Worm (Caenorhabditis elegans) whole organism, L4 larva: ENCODE data around the gene lgc-40.
A peak's percentile ranks its signal among the peaks of the same experiment; 100 is the strongest.

Experiments used
- F37D6.2 ChIP-seq: sonication (generic microtip); optimal IDR thresholded peaks from 2 replicates; lab custom pipeline; 2016; ENCODE audit warnings: mild to moderate bottlenecking, missing genetic modification characterization, missing compliant biosample characterization
- F44E2.7 ChIP-seq: fragments of 200-800 bp; sonication (Bioruptor generic); IDR thresholded peaks from 2 replicates; pipeline ENCODE4 v2.1.2; 2022; ENCODE audit warnings: missing genetic modification characterization, missing compliant biosample characterization
- R02D3.7 ChIP-seq: fragments of 150-350 bp; sonication (generic microtip); optimal IDR thresholded peaks from 3 replicates; lab custom pipeline; 2014; ENCODE audit warnings: missing biosample characterization, missing genetic modification characterization
- T20F7.1 ChIP-seq: fragments of 200-800 bp; sonication (Bioruptor generic); optimal IDR thresholded peaks from 2 replicates; lab custom pipeline; 2018; ENCODE audit warnings: mild to moderate bottlenecking, missing genetic modification characterization, missing compliant biosample characterization
- aha-1 ChIP-seq: fragments of 150-350 bp; peaks from one replicate; lab custom pipeline; 2014; ENCODE audit warnings: missing biosample characterization, missing genetic modification characterization
- aly-2 ChIP-seq: sonication (generic microtip); optimal IDR thresholded peaks from 2 replicates; lab custom pipeline; 2018; ENCODE audit warnings: missing biosample characterization, missing genetic modification characterization
- attf-4 ChIP-seq: sonication (generic microtip); optimal IDR thresholded peaks from 3 replicates; lab custom pipeline; 2017; ENCODE audit warnings: missing biosample characterization, missing genetic modification characterization
- ceh-44 ChIP-seq: fragments of 200-800 bp; sonication (Bioruptor generic); IDR thresholded peaks from 2 replicates; pipeline ENCODE4 v1.3.6; 2022; ENCODE audit warnings: missing genetic modification reagents, missing genetic modification characterization, missing compliant biosample characterization
- ceh-82 ChIP-seq: sonication (generic microtip); optimal IDR thresholded peaks from 2 replicates; lab custom pipeline; 2017; ENCODE audit warnings: missing biosample characterization, missing genetic modification characterization
- ctbp-1 ChIP-seq: fragments of 200-800 bp; sonication (Bioruptor generic); IDR thresholded peaks from 2 replicates; pipeline ENCODE4 v1.3.6; 2022; ENCODE audit warnings: missing genetic modification reagents, missing genetic modification characterization, missing compliant biosample characterization
- daf-12 ChIP-seq: fragments of 150-350 bp; optimal IDR thresholded peaks from 2 replicates; lab custom pipeline; 2014; ENCODE audit warnings: missing biosample characterization, missing genetic modification reagents, missing genetic modification characterization
- daf-16 ChIP-seq, 3 experiments: sonication (generic microtip); optimal IDR thresholded peaks; 2 replicates each; lab custom pipeline; 2016 to 2017; ENCODE audit warnings: missing genetic modification characterization in 3 of 3, missing genetic modification reagents in 3 of 3, mild to moderate bottlenecking in 2 of 3, missing compliant biosample characterization in 2 of 3, missing biosample characterization in 1 of 3, moderate library complexity in 1 of 3
- daf-19 ChIP-seq: fragments of 200-800 bp; sonication (Bioruptor generic); conservative IDR thresholded peaks from 2 replicates; pipeline ENCODE4 v1.3.6; 2022; ENCODE audit warnings: missing genetic modification characterization, missing compliant biosample characterization
- dmd-6 ChIP-seq: fragments of 200-800 bp; sonication (Bioruptor generic); IDR thresholded peaks from 2 replicates; pipeline ENCODE4 v1.3.6; 2022; ENCODE audit warnings: missing genetic modification reagents, missing genetic modification characterization, missing compliant biosample characterization
- dmd-8 ChIP-seq: fragments of 200-800 bp; sonication (Bioruptor generic); IDR thresholded peaks from 2 replicates; pipeline ENCODE4 v1.3.6; 2022; ENCODE audit warnings: missing genetic modification characterization, missing compliant biosample characterization
- dpl-1 ChIP-seq: fragments of 150-350 bp; optimal IDR thresholded peaks from 2 replicates; lab custom pipeline; 2014; ENCODE audit warnings: missing biosample characterization, missing genetic modification reagents, missing genetic modification characterization
- dve-1 ChIP-seq: sonication (generic microtip); optimal IDR thresholded peaks from 2 replicates; lab custom pipeline; 2017; ENCODE audit warnings: antibody characterized with exemption, mild to moderate bottlenecking, missing genetic modification characterization, missing compliant biosample characterization; ENCODE audit not compliant: insufficient read depth
- egl-27 ChIP-seq: sonication (generic microtip); optimal IDR thresholded peaks from 3 replicates; lab custom pipeline; 2017; ENCODE audit warnings: missing biosample characterization, missing genetic modification reagents, missing genetic modification characterization
- fkh-10 ChIP-seq: fragments of 150-350 bp; optimal IDR thresholded peaks from 2 replicates; lab custom pipeline; 2014; ENCODE audit warnings: missing biosample characterization, missing genetic modification reagents, missing genetic modification characterization
- hif-1 ChIP-seq, 2 experiments: sonication (generic microtip); optimal IDR thresholded peaks; 2 replicates each; lab custom pipeline; 2016 to 2017; ENCODE audit warnings: missing compliant biosample characterization in 2 of 2, missing genetic modification characterization in 2 of 2, missing genetic modification reagents in 2 of 2, missing genotype in 2 of 2, mild to moderate bottlenecking in 1 of 2
- hlh-30 ChIP-seq: sonication (generic microtip); optimal IDR thresholded peaks from 2 replicates; lab custom pipeline; 2017; ENCODE audit warnings: antibody characterized with exemption, mild to moderate bottlenecking, missing genetic modification characterization, missing compliant biosample characterization; ENCODE audit not compliant: insufficient read depth
- hmg-1.1 ChIP-seq: fragments of 200-800 bp; sonication (Bioruptor generic); IDR thresholded peaks from 2 replicates; pipeline ENCODE4 v1.3.6; 2022; ENCODE audit warnings: missing genetic modification reagents, missing genetic modification characterization, missing compliant biosample characterization
- jun-1 ChIP-seq: fragments of 150-350 bp; optimal IDR thresholded peaks from 2 replicates; lab custom pipeline; 2014; ENCODE audit warnings: missing biosample characterization, missing genetic modification reagents, missing genetic modification characterization
- lin-13 ChIP-seq: fragments of 150-350 bp; optimal IDR thresholded peaks from 2 replicates; lab custom pipeline; 2014; ENCODE audit warnings: missing biosample characterization, missing genetic modification reagents, missing genetic modification characterization
- madf-5 ChIP-seq, 2 experiments: fragments of 200-800 bp; sonication (Bioruptor generic); IDR thresholded peaks; 2 replicates each; pipeline ENCODE4 v1.3.6; 2022; ENCODE audit warnings: missing compliant biosample characterization in 2 of 2, missing genetic modification characterization in 2 of 2
- madf-9 ChIP-seq: fragments of 200-800 bp; sonication (Bioruptor generic); conservative IDR thresholded peaks from 2 replicates; pipeline ENCODE4 v1.3.6; 2022; ENCODE audit warnings: missing genetic modification reagents, missing genetic modification characterization, missing compliant biosample characterization
- mdt-29 ChIP-seq: fragments of 200-800 bp; sonication (Bioruptor generic); IDR thresholded peaks from 2 replicates; pipeline ENCODE4 v1.3.6; 2022; ENCODE audit warnings: missing genetic modification reagents, missing genetic modification characterization, missing compliant biosample characterization
- nhr-102 ChIP-seq: sonication (generic microtip); optimal IDR thresholded peaks from 2 replicates; lab custom pipeline; 2016; ENCODE audit warnings: mild to moderate bottlenecking, missing genetic modification characterization, moderate library complexity, missing compliant biosample characterization
- nhr-111 ChIP-seq: fragments of 200-800 bp; sonication (Bioruptor generic); optimal IDR thresholded peaks from 2 replicates; lab custom pipeline; 2018; ENCODE audit warnings: mild to moderate bottlenecking, missing genetic modification characterization, missing compliant biosample characterization
- nhr-25 ChIP-seq: sonication (generic microtip); optimal IDR thresholded peaks from 2 replicates; lab custom pipeline; 2017; ENCODE audit warnings: missing genetic modification characterization, mild to moderate bottlenecking, missing compliant biosample characterization, antibody characterized with exemption, moderate library complexity, borderline replicate concordance; ENCODE audit not compliant: insufficient read depth
- nhr-28 ChIP-seq: fragments of 150-350 bp; optimal IDR thresholded peaks from 2 replicates; lab custom pipeline; 2014; ENCODE audit warnings: missing biosample characterization, missing genetic modification characterization
- nhr-48 ChIP-seq: sonication (generic microtip); optimal IDR thresholded peaks from 2 replicates; lab custom pipeline; 2016; ENCODE audit warnings: mild to moderate bottlenecking, missing genetic modification characterization, missing compliant biosample characterization
- nhr-76 ChIP-seq: fragments of 150-350 bp; optimal IDR thresholded peaks from 2 replicates; lab custom pipeline; 2014; ENCODE audit warnings: missing biosample characterization, missing genetic modification characterization
- nhr-77 ChIP-seq: fragments of 150-350 bp; optimal IDR thresholded peaks from 2 replicates; lab custom pipeline; 2014; ENCODE audit warnings: missing biosample characterization, missing genetic modification characterization
- pha-4 ChIP-seq, 2 experiments: fragments of 150-350 bp in 1 of 2; fragments of 200-800 bp in 1 of 2; sonication (Bioruptor generic) in 1 of 2; IDR thresholded peaks in 1 of 2; optimal IDR thresholded peaks in 1 of 2; 2 replicates each; pipeline versions ENCODE4 v1.3.6 to Lab custom; 2014 to 2022; ENCODE audit warnings: missing genetic modification characterization in 2 of 2, missing genetic modification reagents in 2 of 2, missing biosample characterization in 1 of 2, missing compliant biosample characterization in 1 of 2
- pqm-1 ChIP-seq: sonication (generic microtip); optimal IDR thresholded peaks from 2 replicates; lab custom pipeline; 2017; ENCODE audit warnings: missing biosample characterization, missing genetic modification characterization
- rbr-2 ChIP-seq: sonication (generic microtip); optimal IDR thresholded peaks from 2 replicates; lab custom pipeline; 2016; ENCODE audit warnings: missing genotype, missing genetic modification characterization, missing compliant biosample characterization
- saeg-2 ChIP-seq: fragments of 200-800 bp; sonication (Bioruptor generic); IDR thresholded peaks from 2 replicates; pipeline ENCODE4 v1.3.6; 2022; ENCODE audit warnings: missing genetic modification reagents, missing genetic modification characterization, missing compliant biosample characterization
- sdz-12 ChIP-seq: fragments of 200-800 bp; sonication (Bioruptor generic); optimal IDR thresholded peaks from 2 replicates; lab custom pipeline; 2018; ENCODE audit warnings: mild to moderate bottlenecking, missing genetic modification characterization, missing compliant biosample characterization
- skn-1 ChIP-seq: fragments of 150-350 bp; optimal IDR thresholded peaks from 2 replicates; lab custom pipeline; 2014; ENCODE audit warnings: missing biosample characterization, missing genetic modification characterization
- snpc-4 ChIP-seq: fragments of 150-350 bp; optimal IDR thresholded peaks from 2 replicates; lab custom pipeline; 2014; ENCODE audit warnings: missing biosample characterization, missing genetic modification characterization
- spr-1 ChIP-seq: sonication (generic microtip); optimal IDR thresholded peaks from 2 replicates; lab custom pipeline; 2016; ENCODE audit warnings: mild to moderate bottlenecking, missing genetic modification characterization, missing compliant biosample characterization
- spr-3 ChIP-seq: fragments of 200-800 bp; sonication (Bioruptor generic); optimal IDR thresholded peaks from 2 replicates; lab custom pipeline; 2018; ENCODE audit warnings: mild to moderate bottlenecking, missing genetic modification characterization, missing compliant biosample characterization
- tag-97 ChIP-seq: fragments of 200-800 bp; sonication (Bioruptor generic); IDR thresholded peaks from 2 replicates; pipeline ENCODE4 v1.3.6; 2022; ENCODE audit warnings: missing genetic modification characterization, missing compliant biosample characterization
- unc-130 ChIP-seq: sonication (generic microtip); optimal IDR thresholded peaks from 2 replicates; lab custom pipeline; 2016; ENCODE audit warnings: missing genetic modification reagents, missing genetic modification characterization, missing compliant biosample characterization
- unc-39 ChIP-seq: sonication (generic microtip); optimal IDR thresholded peaks from 2 replicates; lab custom pipeline; 2017; ENCODE audit warnings: missing biosample characterization, missing genetic modification characterization
- zfp-3 ChIP-seq: fragments of 200-800 bp; sonication (Bioruptor generic); conservative IDR thresholded peaks from 2 replicates; pipeline ENCODE4 v1.3.6; 2022; ENCODE audit warnings: missing genetic modification reagents, missing genetic modification characterization, missing compliant biosample characterization
- zip-11 ChIP-seq: fragments of 200-800 bp; sonication (Bioruptor generic); IDR thresholded peaks from 2 replicates; pipeline ENCODE4 v1.3.6; 2022; ENCODE audit warnings: missing genetic modification characterization, missing compliant biosample characterization
- zip-2 ChIP-seq: fragments of 150-350 bp; optimal IDR thresholded peaks from 2 replicates; lab custom pipeline; 2014; ENCODE audit warnings: missing biosample characterization, missing genetic modification characterization
- ztf-11 ChIP-seq: fragments of 150-350 bp; optimal IDR thresholded peaks from 2 replicates; lab custom pipeline; 2014; ENCODE audit warnings: missing biosample characterization, missing genetic modification characterization

lgc-40 gene

ce11 chrX:2364703-2365299 lies 4.9 kb downstream of the lgc-40 start:
- peak; percentile 91 for TF ChIP-seq nhr-48 (tag; lab: Kevin White, UChicago)
- peak; percentile 63 for TF ChIP-seq lin-13 (GFP tag; lab: Kevin White, UChicago)
- no peak for TF ChIP-seq R02D3.7 (tag; lab: Kevin White, UChicago)
- peak; percentile 73; the same call in 1 of the 2 replicates for TF ChIP-seq saeg-2 (GFP tag; lab: Robert Waterston, UW)
- no peak for TF ChIP-seq madf-5 (GFP tag; IDR thresholded peaks at IDR 0.05; lab: Robert Waterston, UW)
- peak; percentile 97 for TF ChIP-seq dve-1 (tag; lab: Kevin White, UChicago)
- peak; percentile 82 for TF ChIP-seq nhr-28
- peak; percentile 77 for TF ChIP-seq ctbp-1 (GFP tag; lab: Robert Waterston, UW)
- peak; percentile 99 for TF ChIP-seq nhr-77 (tag; lab: Kevin White, UChicago)
- peak; percentile 87 for TF ChIP-seq madf-9
- peak; percentile 98 for TF ChIP-seq hmg-1.1
- TF ChIP-seq aha-1, result peak; percentile 27
- no peak for TF ChIP-seq snpc-4 (tag; lab: Kevin White, UChicago)
- TF ChIP-seq attf-4 (tag; lab: Kevin White, UChicago), result no peak
- peak; percentile 96 for TF ChIP-seq rbr-2 (tag; lab: Kevin White, UChicago)
- peak; percentile 68 for TF ChIP-seq spr-3 (GFP tag; lab: Kevin White, UChicago)
- 0 out of 2 replicates have a peak, but pooled peaks have one; percentile 10 for TF ChIP-seq tag-97 (GFP tag; lab: Robert Waterston, UW)
- TF ChIP-seq T20F7.1 (GFP tag; lab: Kevin White, UChicago), result peak; percentile 89
- peak; percentile 94 for TF ChIP-seq jun-1 (tag; lab: Kevin White, UChicago)
- peak; percentile 80 for TF ChIP-seq pha-4 (GFP tag; IDR thresholded peaks at IDR 0.05; lab: Robert Waterston, UW)
- no peak for TF ChIP-seq pha-4 (tag; optimal IDR thresholded peaks at IDR 0.05; lab: Kevin White, UChicago)
- TF ChIP-seq skn-1 (tag; lab: Kevin White, UChicago), result no peak
- TF ChIP-seq F44E2.7 (GFP tag; lab: Robert Waterston, UW), result no peak
- no peak for TF ChIP-seq dmd-8
- TF ChIP-seq nhr-111, result no peak
- TF ChIP-seq fkh-10 (GFP tag; lab: Kevin White, UChicago), result no peak
- TF ChIP-seq F37D6.2, result peak; percentile 94
- peak; percentile 52 for TF ChIP-seq ceh-82 (tag; lab: Kevin White, UChicago)
- TF ChIP-seq hif-1 (tag; optimal IDR thresholded peaks at IDR 0.05; lab: Kevin White, UChicago), result peak; percentile 33 to 50
- TF ChIP-seq unc-130 (GFP tag; lab: Kevin White, UChicago), result no peak
- no peak for TF ChIP-seq daf-12
- TF ChIP-seq aly-2, result no peak
- TF ChIP-seq zip-11 (GFP tag; lab: Robert Waterston, UW), result no peak
- no peak for TF ChIP-seq sdz-12 (GFP tag; lab: Kevin White, UChicago)
- peak; percentile 44; the same call in 1 of the 2 replicates for TF ChIP-seq mdt-29 (GFP tag; lab: Robert Waterston, UW)
- TF ChIP-seq unc-39 (tag; lab: Kevin White, UChicago), result no peak
- peak; percentile 13 for TF ChIP-seq nhr-25
- TF ChIP-seq nhr-102 (tag; lab: Kevin White, UChicago), result peak; percentile 98
- TF ChIP-seq dmd-6 (GFP tag; lab: Robert Waterston, UW), result peak; percentile 85
- peak; percentile 67 for TF ChIP-seq nhr-76 (tag; lab: Kevin White, UChicago)
- TF ChIP-seq ceh-44 (GFP tag; lab: Robert Waterston, UW), result no peak
- TF ChIP-seq ztf-11 (tag; lab: Kevin White, UChicago), result peak; percentile 4
- TF ChIP-seq dpl-1 (GFP tag; lab: Kevin White, UChicago), result peak; percentile 59
- TF ChIP-seq zfp-3 (GFP tag; lab: Robert Waterston, UW), result peak; percentile 84
- peak; percentile 71; the same call in 1 of the 2 replicates for TF ChIP-seq daf-19 (GFP tag; lab: Robert Waterston, UW)
- TF ChIP-seq spr-1, result peak; percentile 95
- no peak for TF ChIP-seq egl-27 (tag; lab: Kevin White, UChicago)
- TF ChIP-seq daf-16 (GFP tag; optimal IDR thresholded peaks at IDR 0.05; lab: Kevin White, UChicago), result peak; percentile 80 to 94
- peak; percentile 90 for TF ChIP-seq daf-16 (tag; optimal IDR thresholded peaks at IDR 0.05; lab: Kevin White, UChicago)
- TF ChIP-seq zip-2 (tag; lab: Kevin White, UChicago), result peak; percentile 91
- TF ChIP-seq pqm-1 (tag; lab: Kevin White, UChicago), result no peak
- TF ChIP-seq hlh-30 (tag; lab: Kevin White, UChicago), result peak; percentile 91
